Worm (Caenorhabditis elegans) whole organism, L4 larva: ENCODE results near the gene taf-11.3.

ENCODE experiments used
- D1046.2 ChIP-seq: fragments of 200-800 bp; sonication (Bioruptor generic); IDR thresholded peaks from 2 replicates; pipeline ENCODE4 v1.3.6; 2022; ENCODE audit warnings: missing genetic modification characterization, missing compliant biosample characterization
- F49E8.2 ChIP-seq: sonication (generic microtip); optimal IDR thresholded peaks from 2 replicates; lab custom pipeline; 2016; ENCODE audit warnings: missing compliant biosample characterization, mild to moderate bottlenecking, missing genetic modification characterization, borderline replicate concordance
- R02D3.7 ChIP-seq: fragments of 150-350 bp; sonication (generic microtip); optimal IDR thresholded peaks from 3 replicates; lab custom pipeline; 2014; ENCODE audit warnings: missing biosample characterization, missing genetic modification characterization
- T20F7.1 ChIP-seq: fragments of 200-800 bp; sonication (Bioruptor generic); optimal IDR thresholded peaks from 2 replicates; lab custom pipeline; 2018; ENCODE audit warnings: mild to moderate bottlenecking, missing genetic modification characterization, missing compliant biosample characterization
- Y75B8A.6 ChIP-seq: fragments of 200-800 bp; sonication (Bioruptor generic); IDR thresholded peaks from 2 replicates; pipeline ENCODE4 v1.3.6; 2022; ENCODE audit warnings: missing genetic modification reagents, missing genetic modification characterization, missing compliant biosample characterization
- ZK546.5 ChIP-seq, 2 experiments: sonication (generic microtip); optimal IDR thresholded peaks; 2 replicates each; lab custom pipeline; 2017; ENCODE audit warnings: missing biosample characterization in 2 of 2, missing genetic modification characterization in 2 of 2
- aly-2 ChIP-seq: sonication (generic microtip); optimal IDR thresholded peaks from 2 replicates; lab custom pipeline; 2018; ENCODE audit warnings: missing biosample characterization, missing genetic modification characterization
- ama-1 ChIP-seq: fragments of 150-350 bp; optimal IDR thresholded peaks from 2 replicates; lab custom pipeline; 2014; ENCODE audit warnings: inconsistent platforms, mixed read lengths
- arid-1 ChIP-seq: fragments of 200-800 bp; sonication (Bioruptor generic); conservative IDR thresholded peaks from 2 replicates; pipeline ENCODE4 v1.3.6; 2022; ENCODE audit warnings: missing genetic modification reagents, missing genetic modification characterization, missing compliant biosample characterization
- attf-4 ChIP-seq: sonication (generic microtip); optimal IDR thresholded peaks from 3 replicates; lab custom pipeline; 2017; ENCODE audit warnings: missing biosample characterization, missing genetic modification characterization
- ceh-32 ChIP-seq: sonication (generic microtip); optimal IDR thresholded peaks from 2 replicates; lab custom pipeline; 2016; ENCODE audit warnings: mild to moderate bottlenecking, missing genetic modification characterization, missing compliant biosample characterization; ENCODE audit not compliant: poor library complexity
- ceh-44 ChIP-seq: fragments of 200-800 bp; sonication (Bioruptor generic); IDR thresholded peaks from 2 replicates; pipeline ENCODE4 v1.3.6; 2022; ENCODE audit warnings: missing genetic modification reagents, missing genetic modification characterization, missing compliant biosample characterization
- ceh-82 ChIP-seq: sonication (generic microtip); optimal IDR thresholded peaks from 2 replicates; lab custom pipeline; 2017; ENCODE audit warnings: missing biosample characterization, missing genetic modification characterization
- ces-1 ChIP-seq: fragments of 150-350 bp; sonication (generic microtip); optimal IDR thresholded peaks from 4 replicates; lab custom pipeline; 2014; ENCODE audit warnings: missing biosample characterization, missing genetic modification reagents, missing genetic modification characterization
- daf-12 ChIP-seq: fragments of 150-350 bp; optimal IDR thresholded peaks from 2 replicates; lab custom pipeline; 2014; ENCODE audit warnings: missing biosample characterization, missing genetic modification reagents, missing genetic modification characterization
- daf-16 ChIP-seq, 3 experiments: sonication (generic microtip); optimal IDR thresholded peaks; 2 replicates each; lab custom pipeline; 2016 to 2017; ENCODE audit warnings: missing genetic modification characterization in 3 of 3, missing genetic modification reagents in 3 of 3, mild to moderate bottlenecking in 2 of 3, missing compliant biosample characterization in 2 of 3, missing biosample characterization in 1 of 3, moderate library complexity in 1 of 3
- dmd-6 ChIP-seq: fragments of 200-800 bp; sonication (Bioruptor generic); IDR thresholded peaks from 2 replicates; pipeline ENCODE4 v1.3.6; 2022; ENCODE audit warnings: missing genetic modification reagents, missing genetic modification characterization, missing compliant biosample characterization
- dpl-1 ChIP-seq: fragments of 150-350 bp; optimal IDR thresholded peaks from 2 replicates; lab custom pipeline; 2014; ENCODE audit warnings: missing biosample characterization, missing genetic modification reagents, missing genetic modification characterization
- duxl-1 ChIP-seq: sonication (generic microtip); optimal IDR thresholded peaks from 2 replicates; lab custom pipeline; 2016; ENCODE audit warnings: mild to moderate bottlenecking, missing genetic modification characterization, moderate library complexity, missing compliant biosample characterization; ENCODE audit not compliant: poor library complexity
- egl-43 ChIP-seq: fragments of 200-800 bp; sonication (Bioruptor generic); IDR thresholded peaks from 2 replicates; pipeline ENCODE4 v1.3.6; 2022; ENCODE audit warnings: missing genetic modification reagents, missing genetic modification characterization, missing compliant biosample characterization
- hif-1 ChIP-seq, 2 experiments: sonication (generic microtip); optimal IDR thresholded peaks; 2 replicates each; lab custom pipeline; 2016 to 2017; ENCODE audit warnings: missing compliant biosample characterization in 2 of 2, missing genetic modification characterization in 2 of 2, missing genetic modification reagents in 2 of 2, missing genotype in 2 of 2, mild to moderate bottlenecking in 1 of 2
- jun-1 ChIP-seq: fragments of 150-350 bp; optimal IDR thresholded peaks from 2 replicates; lab custom pipeline; 2014; ENCODE audit warnings: missing biosample characterization, missing genetic modification reagents, missing genetic modification characterization
- lim-7 ChIP-seq: fragments of 200-800 bp; sonication (Bioruptor generic); IDR thresholded peaks from 2 replicates; pipeline ENCODE4 v1.3.6; 2022; ENCODE audit warnings: missing genetic modification characterization, missing compliant biosample characterization
- lin-29 ChIP-seq: fragments of 200-800 bp; sonication (Bioruptor generic); IDR thresholded peaks from 2 replicates; pipeline ENCODE4 v1.3.6; 2022; ENCODE audit warnings: missing genetic modification reagents, missing genetic modification characterization, missing compliant biosample characterization
- lir-3 ChIP-seq: sonication (generic microtip); optimal IDR thresholded peaks from 2 replicates; lab custom pipeline; 2016; ENCODE audit warnings: mild to moderate bottlenecking, missing genetic modification characterization, missing compliant biosample characterization
- madf-5 ChIP-seq, 2 experiments: fragments of 200-800 bp; sonication (Bioruptor generic); IDR thresholded peaks; 2 replicates each; pipeline ENCODE4 v1.3.6; 2022; ENCODE audit warnings: missing compliant biosample characterization in 2 of 2, missing genetic modification characterization in 2 of 2
- mdl-1 ChIP-seq, 2 experiments: fragments of 150-350 bp in 1 of 2; sonication (generic microtip) in 1 of 2; optimal IDR thresholded peaks; 2 replicates each; lab custom pipeline; 2014 to 2017; ENCODE audit warnings: missing biosample characterization in 2 of 2, missing genetic modification characterization in 2 of 2
- mdt-29 ChIP-seq: fragments of 200-800 bp; sonication (Bioruptor generic); IDR thresholded peaks from 2 replicates; pipeline ENCODE4 v1.3.6; 2022; ENCODE audit warnings: missing genetic modification reagents, missing genetic modification characterization, missing compliant biosample characterization
- mep-1 ChIP-seq: fragments of 150-350 bp; sonication (generic microtip); optimal IDR thresholded peaks from 3 replicates; lab custom pipeline; 2014; ENCODE audit warnings: missing biosample characterization, missing genetic modification characterization
- mes-2 ChIP-seq: sonication (generic microtip); optimal IDR thresholded peaks from 2 replicates; lab custom pipeline; 2016; ENCODE audit warnings: missing genotype, mild to moderate bottlenecking, missing genetic modification characterization, missing compliant biosample characterization; ENCODE audit not compliant: poor library complexity, severe bottlenecking
- nhr-102 ChIP-seq: sonication (generic microtip); optimal IDR thresholded peaks from 2 replicates; lab custom pipeline; 2016; ENCODE audit warnings: mild to moderate bottlenecking, missing genetic modification characterization, moderate library complexity, missing compliant biosample characterization
- nhr-111 ChIP-seq: fragments of 200-800 bp; sonication (Bioruptor generic); optimal IDR thresholded peaks from 2 replicates; lab custom pipeline; 2018; ENCODE audit warnings: mild to moderate bottlenecking, missing genetic modification characterization, missing compliant biosample characterization
- nhr-41 ChIP-seq: fragments of 200-800 bp; sonication (Bioruptor generic); IDR thresholded peaks from 2 replicates; pipeline ENCODE4 v1.3.6; 2022; ENCODE audit warnings: missing genetic modification reagents, missing genetic modification characterization, missing compliant biosample characterization
- nhr-42 ChIP-seq: fragments of 200-800 bp; sonication (Bioruptor generic); IDR thresholded peaks from 2 replicates; pipeline ENCODE4 v1.3.6; 2022; ENCODE audit warnings: missing genetic modification characterization, missing compliant biosample characterization
- pqm-1 ChIP-seq: sonication (generic microtip); optimal IDR thresholded peaks from 2 replicates; lab custom pipeline; 2017; ENCODE audit warnings: missing biosample characterization, missing genetic modification characterization
- rbr-2 ChIP-seq: sonication (generic microtip); optimal IDR thresholded peaks from 2 replicates; lab custom pipeline; 2016; ENCODE audit warnings: missing genotype, missing genetic modification characterization, missing compliant biosample characterization
- saeg-2 ChIP-seq: fragments of 200-800 bp; sonication (Bioruptor generic); IDR thresholded peaks from 2 replicates; pipeline ENCODE4 v1.3.6; 2022; ENCODE audit warnings: missing genetic modification reagents, missing genetic modification characterization, missing compliant biosample characterization
- set-16 ChIP-seq: fragments of 200-800 bp; sonication (Bioruptor generic); IDR thresholded peaks from 2 replicates; pipeline ENCODE4 v1.3.6; 2022; ENCODE audit warnings: missing genetic modification reagents, missing genetic modification characterization, missing compliant biosample characterization
- snpc-1.2 ChIP-seq: fragments of 200-800 bp; sonication (Bioruptor generic); IDR thresholded peaks from 2 replicates; pipeline ENCODE4 v1.3.6; 2022; ENCODE audit warnings: missing genetic modification reagents, missing genetic modification characterization, missing compliant biosample characterization
- spr-1 ChIP-seq: sonication (generic microtip); optimal IDR thresholded peaks from 2 replicates; lab custom pipeline; 2016; ENCODE audit warnings: mild to moderate bottlenecking, missing genetic modification characterization, missing compliant biosample characterization
- tag-97 ChIP-seq: fragments of 200-800 bp; sonication (Bioruptor generic); IDR thresholded peaks from 2 replicates; pipeline ENCODE4 v1.3.6; 2022; ENCODE audit warnings: missing genetic modification characterization, missing compliant biosample characterization
- tra-1 ChIP-seq: fragments of 200-800 bp; sonication (Bioruptor generic); IDR thresholded peaks from 2 replicates; pipeline ENCODE4 v1.3.6; 2022; ENCODE audit warnings: missing genetic modification reagents, missing genetic modification characterization, missing compliant biosample characterization
- unc-130 ChIP-seq: sonication (generic microtip); optimal IDR thresholded peaks from 2 replicates; lab custom pipeline; 2016; ENCODE audit warnings: missing genetic modification reagents, missing genetic modification characterization, missing compliant biosample characterization
- unc-39 ChIP-seq: sonication (generic microtip); optimal IDR thresholded peaks from 2 replicates; lab custom pipeline; 2017; ENCODE audit warnings: missing biosample characterization, missing genetic modification characterization
- unc-62 ChIP-seq, 3 experiments: fragments of 150-350 bp in 1 of 3; sonication (generic microtip); optimal IDR thresholded peaks in 2 of 3; peaks in 1 of 3; 1 replicate in 1 of 3; 2 replicates in 2 of 3; lab custom pipeline; 2014 to 2017; ENCODE audit warnings: missing biosample characterization in 3 of 3, missing genetic modification characterization in 3 of 3, missing genetic modification reagents in 3 of 3, missing genotype in 1 of 3
- ztf-7 ChIP-seq: fragments of 150-350 bp; optimal IDR thresholded peaks from 2 replicates; lab custom pipeline; 2014; ENCODE audit warnings: missing biosample characterization, missing genetic modification characterization

Gene taf-11.3

ce11 chrIII:10506699-10507248, 1.7 kb upstream of the taf-11.3 start, which contains the start of the genes sip-1 and sly-1 (continued):
- TF ChIP-seq nhr-42 (no peak), mdt-29 (GFP tag; lab: Robert Waterston, UW) (no peak), unc-39 (tag; lab: Kevin White, UChicago) (no peak), Y75B8A.6 (GFP tag; lab: Robert Waterston, UW) (no peak), daf-16 (GFP tag; optimal IDR thresholded peaks at IDR 0.05; lab: Kevin White, UChicago) (no peak), daf-16 (tag; optimal IDR thresholded peaks at IDR 0.05; lab: Kevin White, UChicago) (peak; percentile 47), saeg-2 (GFP tag; lab: Robert Waterston, UW) (no peak), nhr-41 (GFP tag; lab: Robert Waterston, UW) (no peak), spr-1 (tag; lab: Kevin White, UChicago) (peak; percentile 40), mes-2 (tag; lab: Kevin White, UChicago) (peak; percentile 83), D1046.2 (GFP tag; lab: Robert Waterston, UW) (no peak), R02D3.7 (tag; lab: Kevin White, UChicago) (no peak), tag-97 (no peak), ceh-82 (tag; lab: Kevin White, UChicago) (no peak), snpc-1.2 (no peak), tra-1 (no peak), ces-1 (GFP tag; lab: Kevin White, UChicago) (no peak), dmd-6 (GFP tag; lab: Robert Waterston, UW) (peak; percentile 27; the same call in 1 of the 2 replicates), madf-5 (GFP tag; IDR thresholded peaks at IDR 0.05; lab: Robert Waterston, UW) (no peak)

- TF ChIP-seq nhr-102 (tag; lab: Kevin White, UChicago) (no peak), ceh-44 (no peak), set-16 (GFP tag; lab: Robert Waterston, UW) (peak; percentile 33; the same call in 1 of the 2 replicates), T20F7.1 (GFP tag; lab: Kevin White, UChicago) (no peak), duxl-1 (tag; lab: Kevin White, UChicago) (no peak), ceh-32 (tag; lab: Kevin White, UChicago) (no peak), ces-1 (GFP tag; lab: Kevin White, UChicago) (no peak), hif-1 (tag; optimal IDR thresholded peaks at IDR 0.05; lab: Kevin White, UChicago) (no peak), spr-1 (tag; lab: Kevin White, UChicago) (no peak), dpl-1 (GFP tag; lab: Kevin White, UChicago) (no peak), ama-1 (lab: Kevin White, UChicago) (peak; percentile 56), mep-1 (tag; lab: Kevin White, UChicago) (no peak), jun-1 (no peak), tag-97 (no peak), Y75B8A.6 (GFP tag; lab: Robert Waterston, UW) (no peak), lim-7 (no peak), mdl-1 (tag; optimal IDR thresholded peaks at IDR 0.05; lab: Kevin White, UChicago) (no peak), ztf-7 (tag; lab: Kevin White, UChicago) (no peak), dmd-6 (GFP tag; lab: Robert Waterston, UW) (no peak), egl-43 (GFP tag; lab: Robert Waterston, UW) (peak; percentile 20; the same call in 1 of the 2 replicates), ZK546.5 (tag; optimal IDR thresholded peaks at IDR 0.05; lab: Kevin White, UChicago) (no peak), aly-2 (tag; lab: Kevin White, UChicago) (no peak), rbr-2 (tag; lab: Kevin White, UChicago) (no peak), lir-3 (no peak), F49E8.2 (tag; lab: Kevin White, UChicago) (peak; percentile 54), lin-29 (GFP tag; lab: Robert Waterston, UW) (no peak), daf-12 (tag; lab: Kevin White, UChicago) (no peak), arid-1 (GFP tag; lab: Robert Waterston, UW) (0 out of 2 replicates have a peak, but pooled peaks have one; percentile 28), attf-4 (tag; lab: Kevin White, UChicago) (no peak), unc-62 (GFP tag; optimal IDR thresholded peaks at IDR 0.05 in 1 of 2; lab: Kevin White, UChicago) (no peak), unc-62 (tag; optimal IDR thresholded peaks at IDR 0.05; lab: Kevin White, UChicago) (no peak), nhr-111 (no peak), pqm-1 (tag; lab: Kevin White, UChicago) (no peak), unc-130 (GFP tag; lab: Kevin White, UChicago) (peak; percentile 83)
Observed at ce11 chrIII:10505943-10506698, 1.1 kb upstream of the taf-11.3 start.
